Worm (Caenorhabditis elegans) whole organism, L4/young adult: ENCODE results near the gene abch-1.

Experiments
- W03F9.2 ChIP-seq: fragments of 150-350 bp; optimal IDR thresholded peaks from 2 replicates; lab custom pipeline; 2014; ENCODE audit warnings: missing biosample characterization, missing genetic modification characterization
- dao-5 ChIP-seq: sonication (generic microtip); optimal IDR thresholded peaks from 2 replicates; lab custom pipeline; 2016; ENCODE audit warnings: missing genotype, missing genetic modification characterization, moderate library complexity, missing compliant biosample characterization
- him-1 ChIP-seq: sonication (generic microtip); optimal IDR thresholded peaks from 2 replicates; lab custom pipeline; 2016; ENCODE audit warnings: missing genotype, missing genetic modification reagents, missing genetic modification characterization, missing compliant biosample characterization

abch-1 gene

ce11 chrII:6482762-6483161 lies 48.7 kb downstream of the abch-1 start:
- TF ChIP-seq dao-5 (tag; lab: Kevin White, UChicago) (no peak), W03F9.2 (tag; lab: Kevin White, UChicago) (no peak), him-1 (no peak)

- no peak for TF ChIP-seq W03F9.2 (tag; lab: Kevin White, UChicago)
- TF ChIP-seq him-1, result no peak
- no peak for TF ChIP-seq dao-5 (tag; lab: Kevin White, UChicago)
Measured at ce11 chrII:6482102-6482501, 49.3 kb downstream of the abch-1 start, which contains the start of gene del-10. Gene del-10 (minus strand): TSS chrII:6482125.
